Worm (Caenorhabditis elegans) whole organism, L4 larva: Measurements from ENCODE around the gene sams-5.
A peak's percentile ranks its signal among the peaks of the same experiment; 100 is the strongest.

ENCODE experiments used
- F10B5.3 ChIP-seq: sonication (generic microtip); optimal IDR thresholded peaks from 2 replicates; lab custom pipeline; 2016; ENCODE audit warnings: mild to moderate bottlenecking, missing genetic modification characterization, missing compliant biosample characterization
- F26F4.8 ChIP-seq: fragments of 200-800 bp; sonication (Bioruptor generic); conservative IDR thresholded peaks from 2 replicates; pipeline ENCODE4 v1.3.6; 2022; ENCODE audit warnings: missing genetic modification characterization, missing compliant biosample characterization
- F44E2.7 ChIP-seq: fragments of 200-800 bp; sonication (Bioruptor generic); IDR thresholded peaks from 2 replicates; pipeline ENCODE4 v2.1.2; 2022; ENCODE audit warnings: missing genetic modification characterization, missing compliant biosample characterization
- F49E8.2 ChIP-seq: sonication (generic microtip); optimal IDR thresholded peaks from 2 replicates; lab custom pipeline; 2016; ENCODE audit warnings: missing compliant biosample characterization, mild to moderate bottlenecking, missing genetic modification characterization, borderline replicate concordance
- T26A8.4 ChIP-seq: fragments of 200-800 bp; sonication (Bioruptor generic); IDR thresholded peaks from 2 replicates; pipeline ENCODE4 v1.3.6; 2022; ENCODE audit warnings: missing genetic modification characterization, missing compliant biosample characterization
- Y48G9A.11 ChIP-seq: fragments of 200-800 bp; sonication (Bioruptor generic); IDR thresholded peaks from 2 replicates; pipeline ENCODE4 v1.3.6; 2022; ENCODE audit warnings: missing genetic modification reagents, missing genetic modification characterization, missing compliant biosample characterization
- Y5F2A.4 ChIP-seq: fragments of 200-800 bp; sonication (Bioruptor generic); optimal IDR thresholded peaks from 2 replicates; lab custom pipeline; 2018; ENCODE audit warnings: mild to moderate bottlenecking, missing genetic modification characterization, missing compliant biosample characterization
- ama-1 ChIP-seq: fragments of 150-350 bp; optimal IDR thresholded peaks from 2 replicates; lab custom pipeline; 2014; ENCODE audit warnings: inconsistent platforms, mixed read lengths
- arid-1 ChIP-seq: fragments of 200-800 bp; sonication (Bioruptor generic); conservative IDR thresholded peaks from 2 replicates; pipeline ENCODE4 v1.3.6; 2022; ENCODE audit warnings: missing genetic modification reagents, missing genetic modification characterization, missing compliant biosample characterization
- attf-4 ChIP-seq: sonication (generic microtip); optimal IDR thresholded peaks from 3 replicates; lab custom pipeline; 2017; ENCODE audit warnings: missing biosample characterization, missing genetic modification characterization
- ceh-20 ChIP-seq: fragments of 200-800 bp; sonication (Bioruptor generic); IDR thresholded peaks from 2 replicates; pipeline ENCODE4 v1.3.6; 2022; ENCODE audit warnings: missing genetic modification reagents, missing genetic modification characterization, missing compliant biosample characterization
- ceh-44 ChIP-seq: fragments of 200-800 bp; sonication (Bioruptor generic); IDR thresholded peaks from 2 replicates; pipeline ENCODE4 v1.3.6; 2022; ENCODE audit warnings: missing genetic modification reagents, missing genetic modification characterization, missing compliant biosample characterization
- ceh-82 ChIP-seq: sonication (generic microtip); optimal IDR thresholded peaks from 2 replicates; lab custom pipeline; 2017; ENCODE audit warnings: missing biosample characterization, missing genetic modification characterization
- ces-1 ChIP-seq: fragments of 150-350 bp; sonication (generic microtip); optimal IDR thresholded peaks from 4 replicates; lab custom pipeline; 2014; ENCODE audit warnings: missing biosample characterization, missing genetic modification reagents, missing genetic modification characterization
- ctbp-1 ChIP-seq: fragments of 200-800 bp; sonication (Bioruptor generic); IDR thresholded peaks from 2 replicates; pipeline ENCODE4 v1.3.6; 2022; ENCODE audit warnings: missing genetic modification reagents, missing genetic modification characterization, missing compliant biosample characterization
- daf-12 ChIP-seq: fragments of 150-350 bp; optimal IDR thresholded peaks from 2 replicates; lab custom pipeline; 2014; ENCODE audit warnings: missing biosample characterization, missing genetic modification reagents, missing genetic modification characterization
- daf-16 ChIP-seq, 3 experiments: sonication (generic microtip); optimal IDR thresholded peaks; 2 replicates each; lab custom pipeline; 2016 to 2017; ENCODE audit warnings: missing genetic modification characterization in 3 of 3, missing genetic modification reagents in 3 of 3, mild to moderate bottlenecking in 2 of 3, missing compliant biosample characterization in 2 of 3, missing biosample characterization in 1 of 3, moderate library complexity in 1 of 3
- daf-19 ChIP-seq: fragments of 200-800 bp; sonication (Bioruptor generic); conservative IDR thresholded peaks from 2 replicates; pipeline ENCODE4 v1.3.6; 2022; ENCODE audit warnings: missing genetic modification characterization, missing compliant biosample characterization
- daf-8 ChIP-seq: fragments of 200-800 bp; sonication (Bioruptor generic); IDR thresholded peaks from 2 replicates; pipeline ENCODE4 v1.3.6; 2022; ENCODE audit warnings: missing genetic modification characterization, missing compliant biosample characterization
- dpl-1 ChIP-seq: fragments of 150-350 bp; optimal IDR thresholded peaks from 2 replicates; lab custom pipeline; 2014; ENCODE audit warnings: missing biosample characterization, missing genetic modification reagents, missing genetic modification characterization
- duxl-1 ChIP-seq: sonication (generic microtip); optimal IDR thresholded peaks from 2 replicates; lab custom pipeline; 2016; ENCODE audit warnings: mild to moderate bottlenecking, missing genetic modification characterization, moderate library complexity, missing compliant biosample characterization; ENCODE audit not compliant: poor library complexity
- egl-27 ChIP-seq: sonication (generic microtip); optimal IDR thresholded peaks from 3 replicates; lab custom pipeline; 2017; ENCODE audit warnings: missing biosample characterization, missing genetic modification reagents, missing genetic modification characterization
- egl-43 ChIP-seq: fragments of 200-800 bp; sonication (Bioruptor generic); IDR thresholded peaks from 2 replicates; pipeline ENCODE4 v1.3.6; 2022; ENCODE audit warnings: missing genetic modification reagents, missing genetic modification characterization, missing compliant biosample characterization
- fos-1 ChIP-seq: fragments of 150-350 bp; optimal IDR thresholded peaks from 2 replicates; lab custom pipeline; 2014; ENCODE audit warnings: missing biosample characterization, missing genetic modification characterization
- gei-8 ChIP-seq: fragments of 200-800 bp; sonication (Bioruptor generic); optimal IDR thresholded peaks from 2 replicates; lab custom pipeline; 2018; ENCODE audit warnings: mild to moderate bottlenecking, missing genetic modification characterization, missing compliant biosample characterization
- hlh-11 ChIP-seq: fragments of 200-800 bp; sonication (Bioruptor generic); optimal IDR thresholded peaks from 2 replicates; lab custom pipeline; 2018; ENCODE audit warnings: mild to moderate bottlenecking, missing genetic modification characterization, missing compliant biosample characterization
- lin-1 ChIP-seq: fragments of 200-800 bp; sonication (Bioruptor generic); IDR thresholded peaks from 2 replicates; pipeline ENCODE4 v1.3.6; 2022; ENCODE audit warnings: missing genetic modification reagents, missing genetic modification characterization, missing compliant biosample characterization
- lin-13 ChIP-seq: fragments of 150-350 bp; optimal IDR thresholded peaks from 2 replicates; lab custom pipeline; 2014; ENCODE audit warnings: missing biosample characterization, missing genetic modification reagents, missing genetic modification characterization
- lin-29 ChIP-seq: fragments of 200-800 bp; sonication (Bioruptor generic); IDR thresholded peaks from 2 replicates; pipeline ENCODE4 v1.3.6; 2022; ENCODE audit warnings: missing genetic modification reagents, missing genetic modification characterization, missing compliant biosample characterization
- lir-3 ChIP-seq: sonication (generic microtip); optimal IDR thresholded peaks from 2 replicates; lab custom pipeline; 2016; ENCODE audit warnings: mild to moderate bottlenecking, missing genetic modification characterization, missing compliant biosample characterization
- lsy-2 ChIP-seq, 2 experiments: fragments of 150-350 bp in 1 of 2; sonication (generic microtip) in 1 of 2; optimal IDR thresholded peaks; 2 replicates each; lab custom pipeline; 2014 to 2017; ENCODE audit warnings: missing biosample characterization in 2 of 2, missing genetic modification characterization in 2 of 2
- mdl-1 ChIP-seq, 2 experiments: fragments of 150-350 bp in 1 of 2; sonication (generic microtip) in 1 of 2; optimal IDR thresholded peaks; 2 replicates each; lab custom pipeline; 2014 to 2017; ENCODE audit warnings: missing biosample characterization in 2 of 2, missing genetic modification characterization in 2 of 2
- mep-1 ChIP-seq: fragments of 150-350 bp; sonication (generic microtip); optimal IDR thresholded peaks from 3 replicates; lab custom pipeline; 2014; ENCODE audit warnings: missing biosample characterization, missing genetic modification characterization
- mes-2 ChIP-seq: sonication (generic microtip); optimal IDR thresholded peaks from 2 replicates; lab custom pipeline; 2016; ENCODE audit warnings: missing genotype, mild to moderate bottlenecking, missing genetic modification characterization, missing compliant biosample characterization; ENCODE audit not compliant: poor library complexity, severe bottlenecking
- nhr-102 ChIP-seq: sonication (generic microtip); optimal IDR thresholded peaks from 2 replicates; lab custom pipeline; 2016; ENCODE audit warnings: mild to moderate bottlenecking, missing genetic modification characterization, moderate library complexity, missing compliant biosample characterization
- nhr-11 ChIP-seq: fragments of 150-350 bp; optimal IDR thresholded peaks from 2 replicates; lab custom pipeline; 2014; ENCODE audit warnings: missing biosample characterization, missing genetic modification characterization
- nhr-111 ChIP-seq: fragments of 200-800 bp; sonication (Bioruptor generic); optimal IDR thresholded peaks from 2 replicates; lab custom pipeline; 2018; ENCODE audit warnings: mild to moderate bottlenecking, missing genetic modification characterization, missing compliant biosample characterization
- nhr-28 ChIP-seq: fragments of 150-350 bp; optimal IDR thresholded peaks from 2 replicates; lab custom pipeline; 2014; ENCODE audit warnings: missing biosample characterization, missing genetic modification characterization
- nhr-48 ChIP-seq: sonication (generic microtip); optimal IDR thresholded peaks from 2 replicates; lab custom pipeline; 2016; ENCODE audit warnings: mild to moderate bottlenecking, missing genetic modification characterization, missing compliant biosample characterization
- nhr-6 ChIP-seq: fragments of 150-350 bp; optimal IDR thresholded peaks from 2 replicates; lab custom pipeline; 2014; ENCODE audit warnings: missing biosample characterization, missing genetic modification characterization
- rbr-2 ChIP-seq: sonication (generic microtip); optimal IDR thresholded peaks from 2 replicates; lab custom pipeline; 2016; ENCODE audit warnings: missing genotype, missing genetic modification characterization, missing compliant biosample characterization
- saeg-2 ChIP-seq: fragments of 200-800 bp; sonication (Bioruptor generic); IDR thresholded peaks from 2 replicates; pipeline ENCODE4 v1.3.6; 2022; ENCODE audit warnings: missing genetic modification reagents, missing genetic modification characterization, missing compliant biosample characterization
- snpc-4 ChIP-seq: fragments of 150-350 bp; optimal IDR thresholded peaks from 2 replicates; lab custom pipeline; 2014; ENCODE audit warnings: missing biosample characterization, missing genetic modification characterization
- spr-3 ChIP-seq: fragments of 200-800 bp; sonication (Bioruptor generic); optimal IDR thresholded peaks from 2 replicates; lab custom pipeline; 2018; ENCODE audit warnings: mild to moderate bottlenecking, missing genetic modification characterization, missing compliant biosample characterization
- tag-97 ChIP-seq: fragments of 200-800 bp; sonication (Bioruptor generic); IDR thresholded peaks from 2 replicates; pipeline ENCODE4 v1.3.6; 2022; ENCODE audit warnings: missing genetic modification characterization, missing compliant biosample characterization
- tra-1 ChIP-seq: fragments of 200-800 bp; sonication (Bioruptor generic); IDR thresholded peaks from 2 replicates; pipeline ENCODE4 v1.3.6; 2022; ENCODE audit warnings: missing genetic modification reagents, missing genetic modification characterization, missing compliant biosample characterization
- unc-39 ChIP-seq: sonication (generic microtip); optimal IDR thresholded peaks from 2 replicates; lab custom pipeline; 2017; ENCODE audit warnings: missing biosample characterization, missing genetic modification characterization
- unc-62 ChIP-seq, 3 experiments: fragments of 150-350 bp in 1 of 3; sonication (generic microtip); optimal IDR thresholded peaks in 2 of 3; peaks in 1 of 3; 1 replicate in 1 of 3; 2 replicates in 2 of 3; lab custom pipeline; 2014 to 2017; ENCODE audit warnings: missing biosample characterization in 3 of 3, missing genetic modification characterization in 3 of 3, missing genetic modification reagents in 3 of 3, missing genotype in 1 of 3
- zfp-2 ChIP-seq: sonication (generic microtip); optimal IDR thresholded peaks from 2 replicates; lab custom pipeline; 2016; ENCODE audit warnings: mild to moderate bottlenecking, missing genetic modification characterization, missing compliant biosample characterization
- zip-2 ChIP-seq: fragments of 150-350 bp; optimal IDR thresholded peaks from 2 replicates; lab custom pipeline; 2014; ENCODE audit warnings: missing biosample characterization, missing genetic modification characterization

The sams-5 gene

ce11 chrIV:6323654-6324224, 44.4 kb upstream of the sams-5 start, which contains the start of gene sqd-1:
sqd-1 (plus strand) TSS chrIV:6324174.
- TF ChIP-seq mep-1 (tag; lab: Kevin White, UChicago): peak; percentile 96
- TF ChIP-seq lin-1 (GFP tag; lab: Robert Waterston, UW): peak; percentile 95
- peak; percentile 88 for TF ChIP-seq F10B5.3 (tag; lab: Kevin White, UChicago)
- TF ChIP-seq zip-2 (tag; lab: Kevin White, UChicago): peak; percentile 53
- TF ChIP-seq attf-4 (tag; lab: Kevin White, UChicago): no peak
- peak; percentile 93 for TF ChIP-seq dpl-1 (GFP tag; lab: Kevin White, UChicago)
- peak; percentile 84; the same call in 1 of the 2 replicates for TF ChIP-seq ceh-44 (GFP tag; lab: Robert Waterston, UW)
- TF ChIP-seq ceh-20 (GFP tag; lab: Robert Waterston, UW): peak; percentile 93
- no peak for TF ChIP-seq egl-27
- TF ChIP-seq rbr-2 (tag; lab: Kevin White, UChicago): peak; percentile 95
- peak; percentile 64 for TF ChIP-seq nhr-111
- TF ChIP-seq lsy-2 (tag; optimal IDR thresholded peaks at IDR 0.05; lab: Kevin White, UChicago): peak; percentile 95 to 99
- TF ChIP-seq nhr-28 (tag; lab: Kevin White, UChicago): peak; percentile 76
- no peak for TF ChIP-seq tag-97
- TF ChIP-seq gei-8 (GFP tag; lab: Kevin White, UChicago): peak; percentile 58
- TF ChIP-seq ceh-82 (tag; lab: Kevin White, UChicago): peak; percentile 24
- peak; percentile 49 for TF ChIP-seq snpc-4 (tag; lab: Kevin White, UChicago)
- TF ChIP-seq daf-8 (GFP tag; lab: Robert Waterston, UW): no peak
- peak; percentile 92 for TF ChIP-seq arid-1 (GFP tag; lab: Robert Waterston, UW)
- TF ChIP-seq F44E2.7: no peak
- TF ChIP-seq unc-39 (tag; lab: Kevin White, UChicago): no peak
- TF ChIP-seq hlh-11 (tag; lab: Kevin White, UChicago): peak; percentile 95
- peak; percentile 87 for TF ChIP-seq F49E8.2 (tag; lab: Kevin White, UChicago)
- peak; percentile 82 for TF ChIP-seq ama-1 (lab: Kevin White, UChicago)
- TF ChIP-seq saeg-2 (GFP tag; lab: Robert Waterston, UW): peak; percentile 86
- TF ChIP-seq fos-1 (tag; lab: Kevin White, UChicago): peak; percentile 53
- TF ChIP-seq zfp-2: peak; percentile 99
- peak; percentile 85 for TF ChIP-seq lin-29 (GFP tag; lab: Robert Waterston, UW)
- peak; percentile 82 for TF ChIP-seq duxl-1
- TF ChIP-seq mdl-1 (tag; optimal IDR thresholded peaks at IDR 0.05; lab: Kevin White, UChicago): peak; percentile 53 to 61
- peak; percentile 87 for TF ChIP-seq ctbp-1
- no peak for TF ChIP-seq lir-3 (tag; lab: Kevin White, UChicago)
- peak; percentile 74 for TF ChIP-seq spr-3 (GFP tag; lab: Kevin White, UChicago)
- peak; percentile 60 to 94 for TF ChIP-seq daf-16 (GFP tag; optimal IDR thresholded peaks at IDR 0.05; lab: Kevin White, UChicago)
- TF ChIP-seq daf-16 (tag; optimal IDR thresholded peaks at IDR 0.05; lab: Kevin White, UChicago): peak; percentile 87
- no peak for TF ChIP-seq daf-12 (tag; lab: Kevin White, UChicago)
- peak; percentile 91 for TF ChIP-seq egl-43 (GFP tag; lab: Robert Waterston, UW)
- peak; percentile 94 for TF ChIP-seq nhr-102 (tag; lab: Kevin White, UChicago)
- TF ChIP-seq Y48G9A.11 (GFP tag; lab: Robert Waterston, UW): peak; percentile 87
- TF ChIP-seq nhr-6 (tag; lab: Kevin White, UChicago): peak; percentile 93
- peak; percentile 52 for TF ChIP-seq ces-1 (GFP tag; lab: Kevin White, UChicago)
- peak; percentile 95 for TF ChIP-seq nhr-11
- TF ChIP-seq F26F4.8 (GFP tag; lab: Robert Waterston, UW): no peak
- peak; percentile 39 to 96 for TF ChIP-seq unc-62 (GFP tag; optimal IDR thresholded peaks at IDR 0.05 in 1 of 2; lab: Kevin White, UChicago)
- TF ChIP-seq unc-62 (tag; optimal IDR thresholded peaks at IDR 0.05; lab: Kevin White, UChicago): no peak
- TF ChIP-seq tra-1: peak; percentile 93
- no peak for TF ChIP-seq daf-19
- peak; percentile 97 for TF ChIP-seq mes-2 (tag; lab: Kevin White, UChicago)
- TF ChIP-seq T26A8.4 (GFP tag; lab: Robert Waterston, UW): peak; percentile 98
- TF ChIP-seq lin-13 (GFP tag; lab: Kevin White, UChicago): peak; percentile 90
- TF ChIP-seq nhr-48: peak; percentile 87
- TF ChIP-seq Y5F2A.4 (GFP tag; lab: Kevin White, UChicago): peak; percentile 72
